Fruit fly (Drosophila melanogaster) whole organism: ENCODE measurements around the gene Tim17b2.

ENCODE experiments used
- Dll ChIP-seq: fragments of >200 bp; optimal IDR thresholded peaks from 2 replicates; lab custom pipeline; 2017
- EcR ChIP-seq, 2 experiments: fragments of >200 bp; optimal IDR thresholded peaks; 2 replicates each; lab custom pipeline; 2017; ENCODE audit warnings: missing biosample characterization in 2 of 2, missing genetic modification characterization in 2 of 2, missing genetic modification reagents in 2 of 2

- no peak for TF ChIP-seq Dll (lab: Kevin White, UChicago)
- TF ChIP-seq EcR (GFP tag; optimal IDR thresholded peaks at IDR 0.05; lab: Kevin White, UChicago): no peak
These were observed 49.6 kb upstream of the Tim17b2 start for dm6 chr2L:15434910-15435309.
